Worm (Caenorhabditis elegans) whole organism, early embryonic: Measurements from ENCODE around the gene Y57G11C.52.

Experiments
- B0310.2 ChIP-seq: sonication (generic microtip); optimal IDR thresholded peaks from 2 replicates; lab custom pipeline; 2016; ENCODE audit warnings: mild to moderate bottlenecking, missing genetic modification characterization, missing compliant biosample characterization
- F13C5.2 ChIP-seq: sonication (generic microtip); optimal IDR thresholded peaks from 2 replicates; lab custom pipeline; 2017; ENCODE audit warnings: mild to moderate bottlenecking, missing genetic modification characterization, inconsistent platforms, missing compliant biosample characterization
- aly-1 ChIP-seq: sonication (generic microtip); optimal IDR thresholded peaks from 2 replicates; lab custom pipeline; 2016; ENCODE audit warnings: missing genetic modification characterization, missing compliant biosample characterization
- ama-1 ChIP-seq: fragments of 150-350 bp; optimal IDR thresholded peaks from 2 replicates; lab custom pipeline; 2014
- ceh-13 ChIP-seq: fragments of 200-800 bp; sonication (Bioruptor generic); optimal IDR thresholded peaks from 2 replicates; lab custom pipeline; 2018; ENCODE audit warnings: mild to moderate bottlenecking, missing genetic modification characterization, missing compliant biosample characterization
- ceh-36 ChIP-seq: sonication (generic microtip); optimal IDR thresholded peaks from 2 replicates; lab custom pipeline; 2016; ENCODE audit warnings: missing genetic modification characterization, inconsistent platforms, missing compliant biosample characterization
- ets-7 ChIP-seq: sonication (generic microtip); optimal IDR thresholded peaks from 2 replicates; lab custom pipeline; 2016; ENCODE audit warnings: missing genotype, missing genetic modification characterization, missing compliant biosample characterization
- flt-1 ChIP-seq: fragments of 200-800 bp; sonication (Bioruptor generic); IDR thresholded peaks from 2 replicates; pipeline ENCODE4 v1.3.6; 2022; ENCODE audit warnings: missing genetic modification characterization, missing compliant biosample characterization
- hmbx-1 ChIP-seq: sonication (generic microtip); optimal IDR thresholded peaks from 2 replicates; lab custom pipeline; 2016; ENCODE audit warnings: mild to moderate bottlenecking, missing genetic modification characterization, missing compliant biosample characterization
- hmg-4 ChIP-seq: fragments of 200-800 bp; sonication (Bioruptor generic); optimal IDR thresholded peaks from 2 replicates; lab custom pipeline; 2018; ENCODE audit warnings: mild to moderate bottlenecking, missing genetic modification characterization, missing compliant biosample characterization
- hnd-1 ChIP-seq: sonication (generic microtip); optimal IDR thresholded peaks from 2 replicates; lab custom pipeline; 2016; ENCODE audit warnings: missing genetic modification characterization, missing compliant biosample characterization
- pes-1 ChIP-seq: fragments of 200-800 bp; sonication (Bioruptor generic); IDR thresholded peaks from 2 replicates; pipeline ENCODE4 v1.3.6; 2022; ENCODE audit warnings: missing genetic modification reagents, missing genetic modification characterization, missing compliant biosample characterization
- scrt-1 ChIP-seq: fragments of 200-800 bp; sonication (Bioruptor generic); IDR thresholded peaks from 2 replicates; pipeline ENCODE4 v1.3.6; 2022; ENCODE audit warnings: missing genetic modification characterization, missing compliant biosample characterization
- sea-1 ChIP-seq: fragments of 200-800 bp; sonication (Bioruptor generic); conservative IDR thresholded peaks from 2 replicates; pipeline ENCODE4 v1.3.6; 2022; ENCODE audit warnings: missing genetic modification characterization, missing compliant biosample characterization
- tbx-11 ChIP-seq: fragments of 200-800 bp; sonication (Bioruptor generic); IDR thresholded peaks from 2 replicates; pipeline ENCODE4 v1.3.6; 2022; ENCODE audit warnings: missing genetic modification characterization, missing compliant biosample characterization
- tbx-37 ChIP-seq: fragments of 200-800 bp; sonication (Bioruptor generic); conservative IDR thresholded peaks from 2 replicates; pipeline ENCODE4 v1.3.6; 2022; ENCODE audit warnings: missing genetic modification reagents, missing genetic modification characterization, missing compliant biosample characterization
- tra-4 ChIP-seq: sonication (generic microtip); optimal IDR thresholded peaks from 2 replicates; lab custom pipeline; 2017; ENCODE audit warnings: missing genetic modification characterization, missing compliant biosample characterization

Y57G11C.52 gene

DNA sequence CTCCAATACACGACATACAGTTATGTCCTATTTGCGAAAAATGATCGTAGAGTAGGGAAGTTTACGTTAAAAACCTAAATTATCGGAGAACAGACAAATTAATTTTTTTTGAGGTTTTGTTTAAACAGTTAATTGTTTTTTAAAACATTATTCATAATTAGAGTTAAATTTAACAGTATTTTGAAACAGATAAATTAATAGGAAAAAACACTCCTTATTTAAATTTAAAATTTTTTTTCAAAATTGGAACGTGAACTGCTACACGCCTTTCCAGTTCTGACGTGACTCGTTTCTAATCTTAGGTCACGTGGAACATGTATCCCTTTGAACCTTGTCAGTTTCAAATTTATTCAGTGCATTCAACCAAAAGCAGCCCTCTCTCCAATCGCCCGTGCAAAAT, at the start of gene Y57G11C.52:
Y57G11C.52 (plus strand) TSS at position 301 of the 400 bp plus-strand sequence.
- no peak for TF ChIP-seq scrt-1 (GFP tag; lab: Robert Waterston, UW)
- no peak for TF ChIP-seq tbx-11 (GFP tag; lab: Robert Waterston, UW)
- TF ChIP-seq tra-4 (tag; lab: Kevin White, UChicago): no peak
- TF ChIP-seq aly-1 (tag; lab: Kevin White, UChicago): no peak
- TF ChIP-seq pes-1 (GFP tag; lab: Robert Waterston, UW): no peak
- no peak for TF ChIP-seq ceh-13 (GFP tag; lab: Kevin White, UChicago)
- no peak for TF ChIP-seq hmg-4 (GFP tag; lab: Kevin White, UChicago)
- TF ChIP-seq tbx-37: no peak
- no peak for TF ChIP-seq hmbx-1 (tag; lab: Kevin White, UChicago)
- TF ChIP-seq ceh-36 (tag; lab: Kevin White, UChicago): no peak
- no peak for TF ChIP-seq hnd-1 (tag; lab: Kevin White, UChicago)
- no peak for TF ChIP-seq sea-1 (GFP tag; lab: Robert Waterston, UW)
- TF ChIP-seq B0310.2: no peak
- no peak for TF ChIP-seq F13C5.2 (tag; lab: Kevin White, UChicago)
- TF ChIP-seq ama-1 (lab: Kevin White, UChicago): no peak
- no peak for TF ChIP-seq ets-7 (tag; lab: Kevin White, UChicago)
- no peak for TF ChIP-seq flt-1 (GFP tag; lab: Robert Waterston, UW)

DNA sequence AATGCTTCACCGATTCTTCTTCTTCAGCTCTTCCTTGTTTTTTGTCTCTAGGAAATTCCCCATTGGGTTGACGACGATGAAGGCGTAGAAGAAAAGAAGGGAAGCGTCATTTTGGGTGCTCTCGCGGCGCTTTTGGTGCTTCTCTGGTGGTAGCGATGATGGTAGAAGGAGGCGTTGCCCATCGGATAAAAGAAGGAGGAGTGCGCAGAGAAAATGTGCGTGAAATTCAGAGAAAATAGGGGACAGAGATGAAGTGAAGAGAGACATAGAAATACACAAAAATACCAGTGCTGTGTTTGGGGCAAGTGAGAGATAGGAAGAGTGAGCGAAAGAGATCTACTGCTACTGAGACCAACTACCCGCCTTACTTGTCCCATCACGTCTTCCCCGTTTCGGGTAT, 46.9 kb upstream of the Y57G11C.52 start, which contains the start of gene oig-5:
oig-5 (plus strand) TSS at position 301 of the 400 bp plus-strand sequence.
- TF ChIP-seq sea-1 (GFP tag; lab: Robert Waterston, UW): no peak
- TF ChIP-seq hmg-4 (GFP tag; lab: Kevin White, UChicago): no peak
- no peak for TF ChIP-seq hmbx-1 (tag; lab: Kevin White, UChicago)
- TF ChIP-seq tbx-11 (GFP tag; lab: Robert Waterston, UW): no peak
- no peak for TF ChIP-seq F13C5.2 (tag; lab: Kevin White, UChicago)
- TF ChIP-seq scrt-1 (GFP tag; lab: Robert Waterston, UW): no peak
- TF ChIP-seq hnd-1 (tag; lab: Kevin White, UChicago): no peak
- no peak for TF ChIP-seq ceh-13 (GFP tag; lab: Kevin White, UChicago)
- TF ChIP-seq pes-1 (GFP tag; lab: Robert Waterston, UW): no peak

DNA sequence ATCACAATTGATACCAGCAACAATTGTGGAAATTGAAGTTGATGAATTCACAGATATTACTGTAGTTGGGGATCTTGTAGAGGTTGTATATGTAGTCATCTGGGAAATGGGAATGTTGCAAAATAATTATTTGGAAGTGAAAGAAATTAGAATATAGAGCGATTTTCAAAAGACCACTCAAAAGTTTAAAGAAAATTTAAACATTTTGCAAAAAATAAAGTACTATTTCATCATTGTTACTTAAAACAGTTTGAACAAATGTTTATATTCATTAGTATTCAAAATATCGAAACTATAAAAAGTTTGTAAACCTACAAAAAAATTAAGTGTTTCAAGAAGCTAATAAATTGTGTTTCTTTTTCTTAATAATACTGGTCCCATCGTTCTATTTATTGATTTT, 37.5 kb upstream of the Y57G11C.52 start, which contains the start of gene Y57G11C.46:
Y57G11C.46 (minus strand) TSS at position 101 of the 400 bp plus-strand sequence.
- TF ChIP-seq tra-4 (tag; lab: Kevin White, UChicago) (no peak), flt-1 (GFP tag; lab: Robert Waterston, UW) (no peak), B0310.2 (no peak), tbx-11 (GFP tag; lab: Robert Waterston, UW) (no peak), ets-7 (tag; lab: Kevin White, UChicago) (no peak), ceh-13 (GFP tag; lab: Kevin White, UChicago) (no peak), sea-1 (GFP tag; lab: Robert Waterston, UW) (no peak), scrt-1 (GFP tag; lab: Robert Waterston, UW) (no peak), ceh-36 (tag; lab: Kevin White, UChicago) (no peak), hmg-4 (GFP tag; lab: Kevin White, UChicago) (no peak), aly-1 (tag; lab: Kevin White, UChicago) (no peak), F13C5.2 (tag; lab: Kevin White, UChicago) (no peak), tbx-37 (no peak), hmbx-1 (tag; lab: Kevin White, UChicago) (no peak), pes-1 (GFP tag; lab: Robert Waterston, UW) (no peak), hnd-1 (tag; lab: Kevin White, UChicago) (no peak), ama-1 (lab: Kevin White, UChicago) (no peak)

DNA sequence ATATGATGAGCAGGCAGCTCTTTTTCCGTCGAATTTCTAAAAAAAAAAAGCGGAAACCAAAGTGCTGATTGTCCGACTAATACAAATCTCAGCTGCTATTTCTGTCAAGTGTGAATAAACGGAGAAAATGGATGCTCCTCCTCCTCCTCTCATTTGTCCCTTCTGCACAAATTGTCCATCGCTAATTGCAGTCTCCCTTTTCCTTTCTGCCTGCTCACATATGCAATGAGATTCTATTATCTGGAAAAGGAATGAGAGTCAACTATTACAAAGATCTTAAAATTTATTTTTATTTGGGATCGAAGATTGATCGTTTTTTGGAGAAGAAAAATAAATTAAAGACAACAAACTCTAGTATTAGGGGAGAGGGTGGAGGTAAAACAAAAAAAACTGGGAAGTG, 31.5 kb upstream of the Y57G11C.52 start:
- TF ChIP-seq ceh-36 (tag; lab: Kevin White, UChicago): no peak
- TF ChIP-seq ama-1 (lab: Kevin White, UChicago): peak; percentile 38

- TF ChIP-seq ets-7 (tag; lab: Kevin White, UChicago) (no peak), hnd-1 (tag; lab: Kevin White, UChicago) (no peak), ceh-13 (GFP tag; lab: Kevin White, UChicago) (no peak), tbx-11 (GFP tag; lab: Robert Waterston, UW) (no peak), scrt-1 (GFP tag; lab: Robert Waterston, UW) (no peak), F13C5.2 (tag; lab: Kevin White, UChicago) (no peak), tra-4 (tag; lab: Kevin White, UChicago) (no peak), tbx-37 (no peak)
Measured at ce11 chrIV:14824201-14824600, 29.6 kb upstream of the Y57G11C.52 start.

DNA sequence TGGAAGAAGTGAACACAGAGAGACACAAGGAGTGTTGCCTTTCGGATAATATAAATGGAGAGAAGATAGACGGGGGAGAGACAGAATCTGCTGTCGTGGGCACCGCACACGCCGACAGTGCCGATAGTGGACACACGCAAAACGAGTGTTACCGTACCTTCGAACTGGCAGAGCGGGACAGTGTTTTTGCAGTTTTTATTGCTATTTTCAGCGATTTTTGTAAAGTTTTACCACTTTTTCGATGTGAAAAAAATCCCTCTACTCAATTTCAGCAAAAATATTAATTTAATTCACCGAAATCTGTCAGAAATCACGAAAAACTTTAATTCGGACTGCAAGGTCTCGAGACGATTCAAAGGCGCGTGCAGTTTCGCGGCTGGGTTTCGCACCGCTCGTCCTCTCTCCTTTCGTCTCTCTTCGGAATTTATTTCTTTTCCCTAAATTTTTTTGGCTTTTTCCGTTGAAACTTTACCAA, 28.9 kb upstream of the Y57G11C.52 start, which contains the start of gene sec-61.A:
sec-61.A (minus strand) TSS at position 387 of the 475 bp plus-strand sequence.
- peak; percentile 59 for TF ChIP-seq hmg-4 (GFP tag; lab: Kevin White, UChicago)
- peak; percentile 57 for TF ChIP-seq F13C5.2 (tag; lab: Kevin White, UChicago)
- TF ChIP-seq aly-1 (tag; lab: Kevin White, UChicago): no peak

- TF ChIP-seq ceh-36 (tag; lab: Kevin White, UChicago) (no peak), pes-1 (GFP tag; lab: Robert Waterston, UW) (no peak), hmg-4 (GFP tag; lab: Kevin White, UChicago) (no peak), scrt-1 (GFP tag; lab: Robert Waterston, UW) (no peak), tbx-37 (no peak), hmbx-1 (tag; lab: Kevin White, UChicago) (no peak), B0310.2 (no peak), hnd-1 (tag; lab: Kevin White, UChicago) (no peak), ceh-13 (GFP tag; lab: Kevin White, UChicago) (no peak), tra-4 (tag; lab: Kevin White, UChicago) (no peak), sea-1 (GFP tag; lab: Robert Waterston, UW) (no peak), tbx-11 (GFP tag; lab: Robert Waterston, UW) (no peak), aly-1 (tag; lab: Kevin White, UChicago) (no peak), ama-1 (lab: Kevin White, UChicago) (no peak), flt-1 (GFP tag; lab: Robert Waterston, UW) (no peak)
Measured at ce11 chrIV:14825379-14825778, 28.4 kb upstream of the Y57G11C.52 start, which contains the start of gene rps-18. Gene rps-18, plus strand, starts transcription at chrIV:14825679.
